Worm (Caenorhabditis elegans): ENCODE results near the gene M03F8.6.

DNA sequence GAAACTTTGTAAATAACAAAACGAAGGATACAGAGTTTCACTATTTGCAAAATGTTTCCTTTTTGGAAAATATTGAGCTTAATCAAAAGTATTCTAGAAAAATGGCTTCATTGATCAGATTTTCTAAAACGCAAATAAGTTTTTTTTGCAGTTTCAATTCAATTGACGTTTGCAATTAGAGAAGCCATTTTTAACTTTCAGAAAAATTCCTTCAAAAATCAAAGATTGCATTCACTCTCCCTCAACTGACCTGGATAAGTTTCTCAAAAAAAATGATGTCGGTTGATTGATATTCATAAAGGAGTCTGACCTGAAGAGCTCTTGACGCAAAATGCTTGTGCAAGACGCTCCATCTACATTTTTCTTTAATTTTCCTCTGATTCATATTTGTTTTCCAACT is 19.1 kb upstream of the M03F8.6 start:
- TF ChIP-seq elt-3 (tag; optimal IDR thresholded peaks at IDR 0.05) (no peak), skn-1 (tag; optimal IDR thresholded peaks at IDR 0.05) (no peak), egl-27 (tag; optimal IDR thresholded peaks at IDR 0.05) (no peak), mdl-1 (tag; optimal IDR thresholded peaks at IDR 0.05) (no peak), unc-62 (GFP tag; optimal IDR thresholded peaks at IDR 0.05) (no peak)
